Fruit fly (Drosophila melanogaster): Measurements from ENCODE around the gene CG17327.

Gene CG17327

dm6 chr3R:12997550-12998233 is at the start of gene CG17327, which contains the start of the genes CG44194 and CG7518:
Gene CG17327 (minus strand): TSS chr3R:12997726.
Gene CG44194 (minus strand): TSS chr3R:12997726.
Gene CG7518 (plus strand): TSS chr3R:12998089.
- TF ChIP-seq CG3032 (tag; optimal IDR thresholded peaks at IDR 0.05): peak; percentile 25
- peak; percentile 27 for TF ChIP-seq esn (GFP tag; optimal IDR thresholded peaks at IDR 0.05)
- TF ChIP-seq ss (GFP tag; optimal IDR thresholded peaks at IDR 0.05): no peak
- TF ChIP-seq CG7368 (GFP tag; optimal IDR thresholded peaks at IDR 0.05): no peak
- TF ChIP-seq cyc (GFP tag; optimal IDR thresholded peaks at IDR 0.05): peak; percentile 22
- TF ChIP-seq CG31627 (GFP tag; optimal IDR thresholded peaks at IDR 0.05): peak; percentile 1
- TF ChIP-seq CG1621 (tag; optimal IDR thresholded peaks at IDR 0.05): no peak

- TF ChIP-seq Hr4 (GFP tag; optimal IDR thresholded peaks at IDR 0.05) (no peak), CG8119 (GFP tag; IDR thresholded peaks at IDR 0.05) (no peak), CG6163 (GFP tag; IDR thresholded peaks at IDR 0.05) (no peak), svp (GFP tag) (no peak), CG34406 (GFP tag; optimal IDR thresholded peaks at IDR 0.05) (no peak), dsx (GFP tag; optimal IDR thresholded peaks at IDR 0.05; ENCODE audit: poor library complexity, severe bottlenecking) (no peak), pdm3 (GFP tag; optimal IDR thresholded peaks at IDR 0.05) (no peak), Hr39 (GFP tag; optimal IDR thresholded peaks at IDR 0.05) (no peak), Sox14 (GFP tag; optimal IDR thresholded peaks at IDR 0.05) (no peak), CG31627 (GFP tag; optimal IDR thresholded peaks at IDR 0.05) (no peak), fd85E (GFP tag; optimal IDR thresholded peaks at IDR 0.05) (no peak), spab (GFP tag; optimal IDR thresholded peaks at IDR 0.05) (no peak), vri (GFP tag; optimal IDR thresholded peaks at IDR 0.05) (no peak), CG3032 (tag; optimal IDR thresholded peaks at IDR 0.05) (no peak)
These were observed 46.9 kb upstream of the CG17327 start, which contains the start of gene Hsc70-2 for dm6 chr3R:13044459-13044858. Gene Hsc70-2 (plus strand): TSS chr3R:13044759.

DNA sequence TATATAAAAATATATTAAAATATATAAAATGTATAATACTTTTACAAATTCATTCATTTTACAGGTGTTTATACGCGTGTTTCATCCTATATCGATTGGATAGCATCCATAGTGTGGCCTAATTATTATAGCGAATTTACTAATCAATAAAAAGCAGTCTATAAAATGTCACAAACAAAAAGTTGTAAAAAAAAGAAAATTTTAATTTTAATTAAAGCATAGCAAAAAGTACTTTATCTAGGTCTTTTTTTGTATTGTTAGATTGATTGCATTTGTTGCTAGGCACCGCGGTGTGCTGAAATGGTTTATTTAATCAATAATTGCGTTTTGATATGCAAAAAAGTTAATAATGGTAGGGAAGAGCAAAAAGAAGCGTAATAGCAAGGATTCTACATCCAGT is 46.3 kb upstream of the CG17327 start, which contains the start of gene CG45122:
CG45122 (plus strand) TSS at position 301 of the 400 bp plus-strand sequence.
- TF ChIP-seq fkh (GFP tag; optimal IDR thresholded peaks at IDR 0.05): no peak
- no peak for TF ChIP-seq CG32006 (GFP tag; optimal IDR thresholded peaks at IDR 0.05)
- TF ChIP-seq Gug (GFP tag; IDR thresholded peaks at IDR 0.05): no peak
- TF ChIP-seq Met (GFP tag; optimal IDR thresholded peaks at IDR 0.05): no peak
- no peak for TF ChIP-seq fd85E (GFP tag; optimal IDR thresholded peaks at IDR 0.05)
- TF ChIP-seq achi (GFP tag; optimal IDR thresholded peaks at IDR 0.05): no peak
- TF ChIP-seq ss (GFP tag; optimal IDR thresholded peaks at IDR 0.05): no peak
- TF ChIP-seq Hr39 (GFP tag; optimal IDR thresholded peaks at IDR 0.05): no peak
- no peak for TF ChIP-seq Sox14 (GFP tag; optimal IDR thresholded peaks at IDR 0.05)
- TF ChIP-seq Smox (GFP tag; optimal IDR thresholded peaks at IDR 0.05): no peak
- TF ChIP-seq Ets96B (tag; optimal IDR thresholded peaks at IDR 0.05): no peak

dm6 chr3R:13042258-13043032 is 44.9 kb upstream of the CG17327 start, which contains the start of gene snk:
Gene snk (minus strand): TSS chr3R:13042770.
- no peak for TF ChIP-seq Met (GFP tag; optimal IDR thresholded peaks at IDR 0.05)
- no peak for TF ChIP-seq CG10669 (GFP tag; optimal IDR thresholded peaks at IDR 0.05)
- TF ChIP-seq Ets96B (tag; optimal IDR thresholded peaks at IDR 0.05): no peak
- no peak for TF ChIP-seq CG6792 (GFP tag; optimal IDR thresholded peaks at IDR 0.05)
- TF ChIP-seq Lpt (GFP tag; optimal IDR thresholded peaks at IDR 0.05): no peak
- no peak for TF ChIP-seq CG11762 (GFP tag; optimal IDR thresholded peaks at IDR 0.05; ENCODE audit: insufficient read depth)
- TF ChIP-seq Eip78C (GFP tag): no peak
- no peak for TF ChIP-seq CG8632 (GFP tag; optimal IDR thresholded peaks at IDR 0.05)
- no peak for TF ChIP-seq CG7368 (GFP tag; optimal IDR thresholded peaks at IDR 0.05)
- no peak for TF ChIP-seq Hr38 (GFP tag; optimal IDR thresholded peaks at IDR 0.05)
